Fruit fly (Drosophila melanogaster) whole organism, embryonic: Measurements from ENCODE around the gene asp.

Source experiments
- Antp ChIP-seq: fragments of 200-800 bp; sonication (Bioruptor generic); optimal IDR thresholded peaks from 3 replicates; lab custom pipeline; 2016; ENCODE audit warnings: missing biosample characterization, missing genetic modification characterization
- CG10366 ChIP-seq: fragments of 200-800 bp; sonication (Bioruptor generic); IDR thresholded peaks from 2 replicates; pipeline ENCODE4 v1.3.6; 2022; ENCODE audit warnings: missing biosample characterization, missing genetic modification characterization
- CG11695 ChIP-seq: fragments of 200-800 bp; sonication (Bioruptor generic); IDR thresholded peaks from 3 replicates; pipeline ENCODE4 v1.3.6; 2022; ENCODE audit warnings: missing biosample characterization, missing genetic modification characterization
- CG12071 ChIP-seq: fragments of 200-800 bp; sonication (Bioruptor generic); optimal IDR thresholded peaks from 3 replicates; lab custom pipeline; 2018; ENCODE audit warnings: missing biosample characterization, mild to moderate bottlenecking, missing genetic modification characterization
- CG12104 ChIP-seq: fragments of 200-800 bp; sonication (Bioruptor generic); optimal IDR thresholded peaks from 3 replicates; lab custom pipeline; 2016; ENCODE audit warnings: missing biosample characterization, missing genetic modification characterization
- CG12769 ChIP-seq: fragments of 200-800 bp; sonication (Bioruptor generic); optimal IDR thresholded peaks from 2 replicates; lab custom pipeline; 2019; ENCODE audit warnings: missing biosample characterization, mild to moderate bottlenecking, missing genetic modification characterization, moderate library complexity
- CG14050 ChIP-seq: fragments of 200-800 bp; sonication (Bioruptor generic); IDR thresholded peaks from 3 replicates; pipeline ENCODE4 v1.3.6; 2022; ENCODE audit warnings: missing biosample characterization, missing genetic modification characterization
- CG14667 ChIP-seq: fragments of 200-800 bp; sonication (Bioruptor generic); IDR thresholded peaks from 2 replicates; pipeline ENCODE4 v1.3.6; 2022; ENCODE audit warnings: missing biosample characterization, missing genetic modification characterization
- CG17359 ChIP-seq: fragments of 200-800 bp; sonication (Bioruptor generic); optimal IDR thresholded peaks from 3 replicates; lab custom pipeline; 2018; ENCODE audit warnings: missing biosample characterization, mild to moderate bottlenecking, missing genetic modification characterization, moderate library complexity
- CG17361 ChIP-seq: fragments of 200-800 bp; sonication (Bioruptor generic); IDR thresholded peaks from 3 replicates; pipeline ENCODE4 v1.3.6; 2022; ENCODE audit warnings: missing biosample characterization, missing genetic modification characterization
- CG31224 ChIP-seq: fragments of 200-800 bp; sonication (Bioruptor generic); IDR thresholded peaks from 2 replicates; pipeline ENCODE4 v1.3.6; 2022; ENCODE audit warnings: missing biosample characterization, missing genetic modification characterization
- CG31365 ChIP-seq: fragments of 200-800 bp; sonication (Bioruptor generic); optimal IDR thresholded peaks from 2 replicates; lab custom pipeline; 2018; ENCODE audit warnings: missing biosample characterization, mild to moderate bottlenecking, missing genetic modification characterization
- CG3163 ChIP-seq: fragments of 200-800 bp; sonication (Bioruptor generic); optimal IDR thresholded peaks from 3 replicates; lab custom pipeline; 2016; ENCODE audit warnings: missing biosample characterization, missing genetic modification characterization
- CG34224 ChIP-seq: fragments of 200-800 bp; sonication (Bioruptor generic); IDR thresholded peaks from 3 replicates; pipeline ENCODE4 v1.3.6; 2022; ENCODE audit warnings: missing biosample characterization, missing genetic modification characterization; ENCODE audit not compliant: partially characterized antibody
- CG3726 ChIP-seq: fragments of 200-800 bp; sonication (Bioruptor generic); IDR thresholded peaks from 3 replicates; pipeline ENCODE4, ENCODE4 v1.3.6; 2022; ENCODE audit warnings: missing biosample characterization, missing genetic modification characterization
- CG5953 ChIP-seq: fragments of 200-800 bp; sonication (Bioruptor generic); IDR thresholded peaks from 2 replicates; pipeline ENCODE4 v1.3.6; 2022; ENCODE audit warnings: missing biosample characterization, missing genetic modification characterization
- CG6689 ChIP-seq: fragments of 200-800 bp; sonication (Bioruptor generic); IDR thresholded peaks from 2 replicates; pipeline ENCODE4 v1.3.6; 2022; ENCODE audit warnings: missing biosample characterization, missing genetic modification characterization
- CG6813 ChIP-seq: fragments of 200-800 bp; sonication (Bioruptor generic); optimal IDR thresholded peaks from 2 replicates; lab custom pipeline; 2017; ENCODE audit warnings: missing biosample characterization, missing genetic modification characterization, mild to moderate bottlenecking, moderate library complexity, missing genetic modification reagents
- CG7786 ChIP-seq: fragments of 200-800 bp; sonication (Bioruptor generic); optimal IDR thresholded peaks from 2 replicates; lab custom pipeline; 2016; ENCODE audit warnings: missing biosample characterization, missing genetic modification characterization
- CG8290 ChIP-seq, 3 experiments: fragments of 200-800 bp; sonication (Bioruptor generic); optimal IDR thresholded peaks; 2 replicates each; lab custom pipeline; 2016 to 2019; ENCODE audit warnings: missing biosample characterization in 3 of 3, missing genetic modification characterization in 3 of 3, mild to moderate bottlenecking in 2 of 3, moderate library complexity in 1 of 3
- CG8765 ChIP-seq: fragments of 200-800 bp; sonication (Bioruptor generic); IDR thresholded peaks from 2 replicates; pipeline ENCODE4 v1.3.6; 2022; ENCODE audit warnings: missing biosample characterization, missing genetic modification characterization
- CG9797 ChIP-seq: fragments of 200-800 bp; sonication (Bioruptor generic); optimal IDR thresholded peaks from 3 replicates; lab custom pipeline; 2018; ENCODE audit warnings: missing biosample characterization, mild to moderate bottlenecking, missing genetic modification characterization
- CG9817 ChIP-seq: fragments of 200-800 bp; sonication (Bioruptor generic); optimal IDR thresholded peaks from 2 replicates; lab custom pipeline; 2018; ENCODE audit warnings: missing biosample characterization, mild to moderate bottlenecking, missing genetic modification characterization, moderate library complexity
- Dip2 ChIP-seq: fragments of 200-800 bp; sonication (Bioruptor generic); IDR thresholded peaks from 2 replicates; pipeline ENCODE4 v1.3.6; 2022; ENCODE audit warnings: missing biosample characterization, missing genetic modification characterization
- Gug ChIP-seq: fragments of 200-800 bp; sonication (Bioruptor generic); IDR thresholded peaks from 4 replicates; pipeline ENCODE4 v1.3.6; 2022; ENCODE audit warnings: missing biosample characterization, missing genetic modification characterization
- HLH4C ChIP-seq: fragments of 200-800 bp; sonication (Bioruptor generic); IDR thresholded peaks from 3 replicates; pipeline ENCODE4 v1.3.6; 2022; ENCODE audit warnings: missing biosample characterization, missing genetic modification characterization; ENCODE audit not compliant: partially characterized antibody
- Lpt ChIP-seq: fragments of >200 bp; optimal IDR thresholded peaks from 2 replicates; lab custom pipeline; 2018; ENCODE audit warnings: missing biosample characterization, missing genetic modification characterization
- Rx ChIP-seq: fragments of 200-800 bp; sonication (Bioruptor generic); IDR thresholded peaks from 2 replicates; pipeline ENCODE4 v1.3.6; 2022; ENCODE audit warnings: missing biosample characterization, missing genetic modification characterization
- Sox100B ChIP-seq: fragments of 200-800 bp; sonication (Bioruptor generic); optimal IDR thresholded peaks from 3 replicates; lab custom pipeline; 2018; ENCODE audit warnings: missing biosample characterization, mild to moderate bottlenecking, missing genetic modification characterization
- Sry-δ ChIP-seq: fragments of 200-800 bp; sonication (Bioruptor generic); optimal IDR thresholded peaks from 2 replicates; lab custom pipeline; 2016; ENCODE audit warnings: missing biosample characterization, missing genetic modification characterization
- Taf1 ChIP-seq: fragments of 200-800 bp; sonication (Bioruptor generic); IDR thresholded peaks from 2 replicates; pipeline ENCODE4 v1.3.6; 2022; ENCODE audit warnings: missing biosample characterization, missing genetic modification characterization
- ato ChIP-seq: fragments of 200-800 bp; sonication (Bioruptor generic); IDR thresholded peaks from 2 replicates; pipeline ENCODE4 v1.3.6; 2022; ENCODE audit warnings: missing biosample characterization, missing genetic modification characterization; ENCODE audit not compliant: partially characterized antibody
- az2 ChIP-seq: fragments of 200-800 bp; sonication (Bioruptor generic); optimal IDR thresholded peaks from 3 replicates; lab custom pipeline; 2016; ENCODE audit warnings: missing biosample characterization, missing genetic modification characterization
- bbx ChIP-seq: fragments of 200-800 bp; sonication (Bioruptor generic); IDR thresholded peaks from 2 replicates; pipeline ENCODE4 v1.3.6; 2022; ENCODE audit warnings: missing biosample characterization, missing genetic modification characterization; ENCODE audit not compliant: partially characterized antibody
- ftz-f1 ChIP-seq: fragments of 200-800 bp; sonication (Bioruptor generic); optimal IDR thresholded peaks from 2 replicates; lab custom pipeline; 2016; ENCODE audit warnings: missing biosample characterization, missing genetic modification characterization
- lbe ChIP-seq: fragments of 200-800 bp; sonication (Bioruptor generic); optimal IDR thresholded peaks from 2 replicates; lab custom pipeline; 2016; ENCODE audit warnings: missing biosample characterization, mild to moderate bottlenecking, missing genetic modification characterization
- luna ChIP-seq: fragments of 200-800 bp; sonication (Bioruptor generic); optimal IDR thresholded peaks from 2 replicates; lab custom pipeline; 2016; ENCODE audit warnings: missing biosample characterization, missing genetic modification characterization
- maf-S ChIP-seq: fragments of 200-800 bp; sonication (Bioruptor generic); optimal IDR thresholded peaks from 2 replicates; lab custom pipeline; 2016; ENCODE audit warnings: missing biosample characterization, missing genetic modification characterization
- nerfin-1 ChIP-seq: fragments of 200-800 bp; sonication (Bioruptor generic); optimal IDR thresholded peaks from 3 replicates; lab custom pipeline; 2019; ENCODE audit warnings: missing biosample characterization, mild to moderate bottlenecking, missing genetic modification characterization, moderate library complexity
- nom ChIP-seq: fragments of 200-800 bp; sonication (Bioruptor generic); optimal IDR thresholded peaks from 2 replicates; lab custom pipeline; 2017; ENCODE audit warnings: missing biosample characterization, missing genetic modification characterization, mild to moderate bottlenecking, moderate library complexity, missing genetic modification reagents
- oc ChIP-seq: fragments of 200-800 bp; sonication (Bioruptor generic); optimal IDR thresholded peaks from 2 replicates; lab custom pipeline; 2018; ENCODE audit warnings: missing biosample characterization, mild to moderate bottlenecking, missing genetic modification characterization, moderate library complexity
- onecut ChIP-seq: fragments of 200-800 bp; sonication (Bioruptor generic); IDR thresholded peaks from 2 replicates; pipeline ENCODE4 v1.3.6; 2022; ENCODE audit warnings: missing biosample characterization, missing genetic modification characterization
- pnt ChIP-seq: fragments of 200-800 bp; sonication (Bioruptor generic); optimal IDR thresholded peaks from 3 replicates; lab custom pipeline; 2016; ENCODE audit warnings: missing biosample characterization, missing genetic modification characterization
- toy ChIP-seq: fragments of 200-800 bp; sonication (Bioruptor generic); IDR thresholded peaks from 2 replicates; pipeline ENCODE4 v1.3.6; 2022; ENCODE audit warnings: missing biosample characterization, missing genetic modification characterization
- ttk ChIP-seq: fragments of 200-800 bp; sonication (Bioruptor generic); IDR thresholded peaks from 2 replicates; pipeline ENCODE4 v2.1.2; 2022; ENCODE audit warnings: missing biosample characterization, missing genetic modification characterization
- unpg ChIP-seq: fragments of 200-800 bp; sonication (Bioruptor generic); optimal IDR thresholded peaks from 3 replicates; lab custom pipeline; 2018; ENCODE audit warnings: missing biosample characterization, mild to moderate bottlenecking, missing genetic modification characterization, moderate library complexity

The asp gene

DNA sequence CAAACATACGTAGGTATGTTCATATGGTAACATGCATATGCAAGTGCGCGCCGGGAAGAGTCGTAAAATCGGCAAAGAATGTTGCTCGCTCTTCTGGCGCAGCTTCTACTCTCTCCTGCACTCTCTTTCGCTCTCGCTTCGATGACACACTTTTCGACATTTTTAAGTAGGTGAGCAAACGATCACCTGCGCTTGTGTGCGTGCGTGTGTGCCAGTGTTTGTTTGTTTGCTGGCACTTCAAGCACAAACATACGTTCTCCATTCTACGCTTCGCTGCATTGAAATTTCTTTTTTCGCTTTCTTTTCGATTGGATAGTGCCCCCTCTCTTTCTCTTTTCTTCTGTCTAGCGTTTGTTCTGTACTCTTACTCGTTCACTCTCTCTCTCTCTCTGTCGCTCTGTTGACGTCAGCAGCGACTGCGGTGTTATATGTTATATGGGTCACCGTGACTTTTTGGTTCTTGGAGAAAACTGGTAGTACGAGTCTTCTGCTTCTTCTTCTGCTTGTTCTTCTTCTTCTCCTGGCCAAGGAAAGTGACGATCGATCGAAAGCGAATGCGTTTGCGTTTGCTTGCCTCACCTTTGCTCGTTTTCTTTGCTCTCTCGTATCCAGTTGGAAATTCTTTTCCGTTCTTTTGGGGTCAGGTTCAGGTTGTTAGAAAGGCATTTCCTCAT is 14.2 kb downstream of the asp start (continued):
- TF ChIP-seq CG7786 (no peak), CG8290 (GFP tag; optimal IDR thresholded peaks at IDR 0.05; lab: Kevin White, UChicago) (no peak), CG8290 (tag; optimal IDR thresholded peaks at IDR 0.05; lab: Kevin White, UChicago) (peak in 1 of 2 experiments; percentile 35), CG12071 (GFP tag; lab: Kevin White, UChicago) (no peak), CG12769 (tag; lab: Kevin White, UChicago) (peak; percentile 15), ato (GFP tag; lab: Robert Waterston, UW) (no peak), Sox100B (GFP tag; lab: Kevin White, UChicago) (peak; percentile 17), onecut (GFP tag; lab: Robert Waterston, UW) (peak; percentile 55), nerfin-1 (tag; lab: Kevin White, UChicago) (peak; percentile 17), CG14050 (GFP tag; lab: Robert Waterston, UW) (no peak), CG9797 (GFP tag; lab: Kevin White, UChicago) (no peak), Lpt (GFP tag; lab: Kevin White, UChicago) (no peak)

DNA sequence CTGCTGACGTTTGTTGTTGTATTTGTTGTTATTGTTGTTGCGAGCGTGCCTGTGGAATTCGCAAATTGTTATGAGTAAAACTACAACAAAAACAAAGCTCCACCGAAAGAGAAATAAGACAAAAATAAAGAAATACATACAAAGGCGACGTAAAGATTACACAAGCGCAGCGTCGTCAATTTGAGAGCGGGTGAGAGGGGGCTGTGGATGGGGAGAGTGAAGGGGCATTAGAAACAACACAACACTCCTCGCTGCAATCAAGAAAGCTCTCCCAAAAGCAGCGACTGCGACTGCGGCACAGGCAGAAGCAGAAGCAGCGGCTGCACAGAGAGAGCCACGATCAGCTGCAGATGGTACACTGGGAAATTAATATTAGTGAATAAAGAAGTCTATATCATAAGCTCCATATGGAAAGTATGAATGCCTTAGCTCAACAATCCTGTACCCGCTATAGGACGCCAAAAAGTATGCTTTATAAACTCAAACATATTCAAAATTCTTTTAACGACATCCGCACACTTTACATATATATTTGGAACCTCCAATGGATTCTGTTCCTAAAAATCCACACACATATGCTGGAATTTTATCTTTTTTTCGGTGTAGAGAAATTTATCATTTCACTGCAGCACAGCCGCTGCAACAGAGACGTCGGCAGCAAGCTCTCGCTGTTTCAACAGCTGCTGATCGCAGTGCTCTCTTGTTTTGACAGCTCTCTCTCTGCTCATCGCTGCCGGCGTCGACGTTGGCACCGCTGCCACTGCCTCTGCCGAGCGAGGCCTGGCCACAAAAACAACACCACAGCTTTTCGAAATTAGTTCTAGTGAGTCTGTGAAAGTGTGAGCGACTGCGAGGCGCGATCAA is 15.1 kb downstream of the asp start, which contains the start of gene CG13631:
CG13631 (plus strand) TSS at position 814 of the 864 bp plus-strand sequence.
- peak; percentile 92 for TF ChIP-seq CG10366 (GFP tag; lab: Robert Waterston, UW)
- no peak; the same call in 1 of the 2 replicates for TF ChIP-seq CG31224 (GFP tag; lab: Robert Waterston, UW)
- peak; percentile 89 for TF ChIP-seq CG11695 (GFP tag; lab: Robert Waterston, UW)
- peak; percentile 89 for TF ChIP-seq lbe (GFP tag; lab: Kevin White, UChicago)
- peak; percentile 96 for TF ChIP-seq CG6689 (GFP tag; lab: Robert Waterston, UW)
- TF ChIP-seq ftz-f1 (GFP tag; lab: Kevin White, UChicago): no peak
- TF ChIP-seq CG17361 (GFP tag; lab: Robert Waterston, UW): peak; percentile 98
- peak; percentile 95 for TF ChIP-seq unpg (GFP tag; lab: Kevin White, UChicago)
- peak; percentile 88 for TF ChIP-seq Rx (GFP tag; lab: Robert Waterston, UW)
- peak; percentile 86 for TF ChIP-seq CG9817 (tag; lab: Kevin White, UChicago)
- TF ChIP-seq CG3163 (GFP tag; lab: Kevin White, UChicago): peak; percentile 52
- TF ChIP-seq CG34224 (GFP tag; lab: Robert Waterston, UW): no peak
- no peak for TF ChIP-seq Taf1
- no peak for TF ChIP-seq bbx
- TF ChIP-seq Sry-δ (GFP tag; lab: Kevin White, UChicago): peak; percentile 58
- TF ChIP-seq CG31365 (tag; lab: Kevin White, UChicago): peak; percentile 66
- TF ChIP-seq pnt (GFP tag; lab: Kevin White, UChicago): peak; percentile 97
- peak; percentile 64; the same call in 1 of the 2 replicates for TF ChIP-seq toy
- peak; percentile 90 for TF ChIP-seq CG12104 (GFP tag; lab: Kevin White, UChicago)
- TF ChIP-seq CG14667 (GFP tag; lab: Robert Waterston, UW): peak; percentile 87
- peak; percentile 83; the same call in 2 of the 3 replicates for TF ChIP-seq CG3726 (GFP tag; lab: Robert Waterston, UW)
- TF ChIP-seq az2 (GFP tag; lab: Kevin White, UChicago): peak; percentile 97
- TF ChIP-seq ttk (GFP tag; lab: Robert Waterston, UW): peak; percentile 96
- peak; percentile 96 for TF ChIP-seq oc (tag; lab: Kevin White, UChicago)
- no peak for TF ChIP-seq nom
- TF ChIP-seq maf-S (GFP tag; lab: Kevin White, UChicago): peak; percentile 85
- peak; percentile 94 for TF ChIP-seq Antp
- TF ChIP-seq Dip2 (GFP tag; lab: Robert Waterston, UW): 0 out of 2 replicates have a peak, but pooled peaks have one; percentile 17
- peak; percentile 83 for TF ChIP-seq CG6813
- TF ChIP-seq CG5953 (GFP tag; lab: Robert Waterston, UW): peak; percentile 94
- peak; percentile 96 for TF ChIP-seq CG17359 (tag; lab: Kevin White, UChicago)
- no peak for TF ChIP-seq luna
- TF ChIP-seq Gug (GFP tag; lab: Robert Waterston, UW): peak; percentile 88; the same call in 3 of the 4 replicates
- peak; percentile 19; the same call in 1 of the 2 replicates for TF ChIP-seq CG8765 (GFP tag; lab: Robert Waterston, UW)
- TF ChIP-seq HLH4C (GFP tag; lab: Robert Waterston, UW): no peak
